Worm (Caenorhabditis elegans): ENCODE data around the gene M04B2.2.

DNA sequence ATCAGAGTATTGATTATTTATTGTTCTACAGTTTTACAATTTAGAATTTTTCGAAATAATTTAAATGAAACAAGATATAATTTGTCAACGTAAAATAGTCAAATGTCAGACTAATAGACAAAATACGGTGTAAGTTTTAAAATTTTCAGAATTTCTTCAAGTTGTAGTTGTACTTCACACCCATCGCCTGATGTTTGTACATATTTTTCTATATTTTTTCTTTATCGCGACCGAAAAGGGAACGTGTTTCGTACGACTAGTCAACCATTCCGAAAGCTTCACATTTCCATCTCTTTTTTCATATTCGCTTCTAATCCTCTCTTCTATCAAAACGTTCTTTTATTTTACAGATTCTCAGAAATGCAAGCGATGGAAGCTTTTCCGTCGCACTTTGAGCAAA is 23.4 kb upstream of the M04B2.2 start, which contains the start of gene twk-25:
- TF ChIP-seq flt-1 (GFP tag; IDR thresholded peaks at IDR 0.05) (no peak), T22C8.4 (GFP tag; IDR thresholded peaks at IDR 0.05) (no peak), cog-1 (tag; optimal IDR thresholded peaks at IDR 0.05) (no peak)
